Worm (Caenorhabditis elegans) whole organism, late embryonic: ENCODE measurements around the gene col-131.

Source experiments
- C38D4.7 ChIP-seq: fragments of 200-800 bp; sonication (Bioruptor generic); optimal IDR thresholded peaks from 2 replicates; lab custom pipeline; 2018; ENCODE audit warnings: mild to moderate bottlenecking, missing genetic modification characterization, moderate library complexity, missing compliant biosample characterization
- F13H6.1 ChIP-seq: sonication (generic microtip); optimal IDR thresholded peaks from 2 replicates; lab custom pipeline; 2016; ENCODE audit warnings: missing genetic modification characterization, missing compliant biosample characterization
- K09A11.1 ChIP-seq: sonication (generic microtip); optimal IDR thresholded peaks from 2 replicates; lab custom pipeline; 2017; ENCODE audit warnings: antibody characterized with exemption, mild to moderate bottlenecking, missing genetic modification characterization, missing compliant biosample characterization; ENCODE audit not compliant: insufficient read depth
- ahr-1 ChIP-seq: sonication (generic microtip); optimal IDR thresholded peaks from 2 replicates; lab custom pipeline; 2016; ENCODE audit warnings: missing genetic modification characterization, missing compliant biosample characterization
- ceh-18 ChIP-seq: sonication (generic microtip); optimal IDR thresholded peaks from 2 replicates; lab custom pipeline; 2016; ENCODE audit warnings: missing genetic modification characterization, missing compliant biosample characterization
- ceh-22 ChIP-seq: sonication (generic microtip); optimal IDR thresholded peaks from 2 replicates; lab custom pipeline; 2017; ENCODE audit warnings: missing biosample characterization, missing genetic modification characterization
- ceh-24 ChIP-seq: sonication (generic microtip); optimal IDR thresholded peaks from 2 replicates; lab custom pipeline; 2016; ENCODE audit warnings: mild to moderate bottlenecking, missing genetic modification characterization, missing compliant biosample characterization
- ceh-30 ChIP-seq: fragments of 150-350 bp; optimal IDR thresholded peaks from 2 replicates; lab custom pipeline; 2014; ENCODE audit warnings: missing biosample characterization, missing genetic modification characterization
- ceh-34 ChIP-seq: sonication (generic microtip); optimal IDR thresholded peaks from 2 replicates; lab custom pipeline; 2016; ENCODE audit warnings: mild to moderate bottlenecking, missing genetic modification characterization, missing compliant biosample characterization
- ceh-48 ChIP-seq: sonication (generic microtip); optimal IDR thresholded peaks from 2 replicates; lab custom pipeline; 2016; ENCODE audit warnings: missing genetic modification characterization, inconsistent platforms, missing compliant biosample characterization
- ceh-6 ChIP-seq: fragments of 200-800 bp; sonication (Bioruptor generic); optimal IDR thresholded peaks from 2 replicates; lab custom pipeline; 2018; ENCODE audit warnings: mild to moderate bottlenecking, missing genetic modification characterization, missing compliant biosample characterization
- elt-2 ChIP-seq: sonication (generic microtip); optimal IDR thresholded peaks from 2 replicates; lab custom pipeline; 2016; ENCODE audit warnings: missing genetic modification reagents, missing genetic modification characterization, missing compliant biosample characterization
- fax-1 ChIP-seq: sonication (generic microtip); optimal IDR thresholded peaks from 2 replicates; lab custom pipeline; 2016; ENCODE audit warnings: missing genotype, missing genetic modification characterization, missing compliant biosample characterization
- hlh-13 ChIP-seq: fragments of 200-800 bp; sonication (Bioruptor generic); optimal IDR thresholded peaks from 2 replicates; lab custom pipeline; 2018; ENCODE audit warnings: mild to moderate bottlenecking, missing genetic modification characterization, missing compliant biosample characterization
- hlh-15 ChIP-seq: sonication (generic microtip); optimal IDR thresholded peaks from 2 replicates; lab custom pipeline; 2016; ENCODE audit warnings: missing genetic modification characterization, missing compliant biosample characterization
- hlh-30 ChIP-seq: sonication (generic microtip); optimal IDR thresholded peaks from 2 replicates; lab custom pipeline; 2017; ENCODE audit warnings: antibody characterized with exemption, missing genetic modification characterization, missing compliant biosample characterization; ENCODE audit not compliant: insufficient read depth
- hlh-6 ChIP-seq: sonication (generic microtip); optimal IDR thresholded peaks from 2 replicates; lab custom pipeline; 2016; ENCODE audit warnings: missing genotype, missing genetic modification characterization, missing compliant biosample characterization
- lim-6 ChIP-seq: sonication (generic microtip); optimal IDR thresholded peaks from 2 replicates; lab custom pipeline; 2016; ENCODE audit warnings: missing genetic modification characterization, missing compliant biosample characterization
- madf-2 ChIP-seq: sonication (generic microtip); optimal IDR thresholded peaks from 2 replicates; lab custom pipeline; 2017; ENCODE audit warnings: missing genetic modification characterization, missing compliant biosample characterization
- nfya-1 ChIP-seq: sonication (generic microtip); optimal IDR thresholded peaks from 2 replicates; lab custom pipeline; 2017; ENCODE audit warnings: missing genetic modification characterization, mild to moderate bottlenecking, missing compliant biosample characterization, antibody characterized with exemption, moderate library complexity
- nhr-11 ChIP-seq: fragments of 150-350 bp; optimal IDR thresholded peaks from 2 replicates; lab custom pipeline; 2014; ENCODE audit warnings: missing biosample characterization, missing genetic modification characterization
- nhr-232 ChIP-seq: sonication (generic microtip); optimal IDR thresholded peaks from 2 replicates; lab custom pipeline; 2016; ENCODE audit warnings: missing genetic modification characterization, missing compliant biosample characterization
- pag-3 ChIP-seq: sonication (generic microtip); optimal IDR thresholded peaks from 2 replicates; lab custom pipeline; 2016; ENCODE audit warnings: missing compliant biosample characterization, missing genetic modification characterization, borderline replicate concordance
- pax-1 ChIP-seq: fragments of 150-350 bp; optimal IDR thresholded peaks from 2 replicates; lab custom pipeline; 2014; ENCODE audit warnings: missing biosample characterization, missing genetic modification characterization
- pha-4 ChIP-seq: fragments of 150-350 bp; optimal IDR thresholded peaks from 2 replicates; lab custom pipeline; 2018; ENCODE audit warnings: missing biosample characterization, missing genetic modification reagents, missing genetic modification characterization
- pqm-1 ChIP-seq: sonication (generic microtip); optimal IDR thresholded peaks from 2 replicates; lab custom pipeline; 2016; ENCODE audit warnings: missing genetic modification characterization, missing compliant biosample characterization
- pros-1 ChIP-seq: fragments of 150-350 bp; optimal IDR thresholded peaks from 2 replicates; lab custom pipeline; 2014; ENCODE audit warnings: missing biosample characterization, missing genetic modification reagents, missing genetic modification characterization
- ref-2 ChIP-seq: sonication (generic microtip); optimal IDR thresholded peaks from 2 replicates; lab custom pipeline; 2016; ENCODE audit warnings: missing genetic modification characterization, missing compliant biosample characterization
- sdc-2 ChIP-seq: sonication (generic microtip); optimal IDR thresholded peaks from 2 replicates; lab custom pipeline; 2016; ENCODE audit warnings: missing genotype, missing genetic modification characterization, missing compliant biosample characterization
- sox-2 ChIP-seq: fragments of 200-800 bp; sonication (Bioruptor generic); IDR thresholded peaks from 2 replicates; pipeline ENCODE4 v1.3.6; 2022; ENCODE audit warnings: missing genetic modification reagents, missing genetic modification characterization, missing compliant biosample characterization
- syd-9 ChIP-seq: sonication (generic microtip); optimal IDR thresholded peaks from 2 replicates; lab custom pipeline; 2016; ENCODE audit warnings: mild to moderate bottlenecking, missing genetic modification characterization, moderate library complexity, missing compliant biosample characterization
- tbx-2 ChIP-seq: sonication (generic microtip); optimal IDR thresholded peaks from 2 replicates; lab custom pipeline; 2016; ENCODE audit warnings: missing genetic modification characterization, missing compliant biosample characterization
- unc-55 ChIP-seq: sonication (generic microtip); optimal IDR thresholded peaks from 2 replicates; lab custom pipeline; 2017; ENCODE audit warnings: missing biosample characterization, missing genetic modification reagents, missing genetic modification characterization
- unc-86 ChIP-seq: sonication (generic microtip); optimal IDR thresholded peaks from 2 replicates; lab custom pipeline; 2016; ENCODE audit warnings: missing genetic modification characterization, missing compliant biosample characterization
- zip-5 ChIP-seq: sonication (generic microtip); optimal IDR thresholded peaks from 2 replicates; lab custom pipeline; 2016; ENCODE audit warnings: missing genetic modification characterization, missing compliant biosample characterization

The col-131 gene

DNA sequence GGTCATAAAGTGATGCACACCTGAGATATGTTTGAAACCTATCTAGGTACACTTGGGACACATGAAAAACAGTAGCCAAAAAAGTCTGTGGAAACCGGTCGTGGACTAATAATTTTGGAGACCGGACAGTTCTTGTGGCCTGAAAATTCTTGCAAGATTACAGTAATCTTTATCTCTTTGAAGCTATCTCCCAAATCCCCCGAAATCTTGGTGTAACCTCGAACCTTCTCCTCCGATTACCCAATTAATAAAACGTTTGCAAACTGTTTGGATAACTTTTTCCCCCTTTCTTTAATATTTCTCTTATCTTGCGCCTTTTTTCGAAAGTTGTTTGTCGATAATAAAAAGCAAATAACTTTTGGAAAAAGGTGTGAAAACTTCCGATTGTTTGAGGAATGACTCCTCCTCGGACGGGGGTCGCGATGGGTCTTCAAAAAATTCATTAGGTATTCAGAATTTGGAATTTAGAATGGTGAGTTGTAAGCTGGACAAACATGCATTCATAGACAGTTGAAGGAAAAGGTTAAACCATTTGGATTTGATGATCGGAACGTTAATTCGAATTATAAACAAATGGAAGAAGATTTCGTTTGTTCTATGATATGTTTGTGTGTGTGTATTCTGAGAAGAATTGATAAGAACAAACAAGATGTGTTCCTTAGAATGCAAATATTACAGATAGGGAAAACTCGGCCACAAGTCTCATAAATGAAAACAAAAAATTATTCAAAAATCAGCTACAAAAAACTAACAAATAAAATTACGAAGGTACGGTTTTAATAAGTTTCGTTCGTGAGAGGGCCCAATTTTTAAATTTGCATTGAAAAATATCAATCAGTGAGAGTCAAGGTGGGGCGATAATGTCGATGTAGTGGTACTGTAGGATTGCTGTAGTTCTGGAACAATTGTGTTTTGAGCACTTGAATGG lies 16.0 kb upstream of the col-131 start:
- TF ChIP-seq pros-1 (tag; lab: Kevin White, UChicago) (no peak), fax-1 (tag; lab: Kevin White, UChicago) (no peak), syd-9 (tag; lab: Kevin White, UChicago) (no peak)

DNA sequence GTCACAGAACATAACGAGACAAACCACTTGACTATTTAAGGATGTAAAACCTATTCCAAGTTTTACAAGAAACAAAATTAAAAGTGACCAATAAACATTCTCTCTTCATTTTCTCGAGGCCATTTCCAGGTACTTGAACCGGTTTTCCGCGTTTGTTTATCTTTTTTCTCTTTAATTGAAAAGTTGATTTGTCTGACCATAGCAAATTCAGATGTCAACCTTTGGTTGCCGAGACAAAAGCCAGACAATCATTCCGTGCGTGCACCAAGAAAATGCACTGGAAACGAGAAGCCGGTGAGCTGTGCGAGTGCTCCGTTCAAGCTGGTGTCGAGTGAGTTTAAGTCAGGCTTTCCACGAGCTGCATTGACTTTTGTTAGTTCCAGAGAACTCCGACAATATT lies 15.0 kb upstream of the col-131 start:
- no peak for TF ChIP-seq tbx-2 (tag; lab: Kevin White, UChicago)
- TF ChIP-seq hlh-30 (tag; lab: Kevin White, UChicago), result no peak
- no peak for TF ChIP-seq hlh-13
- TF ChIP-seq lim-6 (tag; lab: Kevin White, UChicago), result no peak
- no peak for TF ChIP-seq pag-3
- TF ChIP-seq sdc-2, result no peak
- TF ChIP-seq K09A11.1, result no peak
- no peak for TF ChIP-seq zip-5 (tag; lab: Kevin White, UChicago)
- TF ChIP-seq nfya-1 (tag; lab: Kevin White, UChicago), result no peak
- no peak for TF ChIP-seq C38D4.7 (GFP tag; lab: Kevin White, UChicago)
- TF ChIP-seq nhr-232 (tag; lab: Kevin White, UChicago), result no peak
- TF ChIP-seq ceh-48, result no peak
- TF ChIP-seq unc-55 (GFP tag; lab: Kevin White, UChicago), result no peak
- no peak for TF ChIP-seq ceh-18 (tag; lab: Kevin White, UChicago)
- no peak for TF ChIP-seq pax-1 (tag; lab: Kevin White, UChicago)
- TF ChIP-seq ceh-30 (tag; lab: Kevin White, UChicago), result no peak
- no peak for TF ChIP-seq hlh-15 (tag; lab: Kevin White, UChicago)

DNA sequence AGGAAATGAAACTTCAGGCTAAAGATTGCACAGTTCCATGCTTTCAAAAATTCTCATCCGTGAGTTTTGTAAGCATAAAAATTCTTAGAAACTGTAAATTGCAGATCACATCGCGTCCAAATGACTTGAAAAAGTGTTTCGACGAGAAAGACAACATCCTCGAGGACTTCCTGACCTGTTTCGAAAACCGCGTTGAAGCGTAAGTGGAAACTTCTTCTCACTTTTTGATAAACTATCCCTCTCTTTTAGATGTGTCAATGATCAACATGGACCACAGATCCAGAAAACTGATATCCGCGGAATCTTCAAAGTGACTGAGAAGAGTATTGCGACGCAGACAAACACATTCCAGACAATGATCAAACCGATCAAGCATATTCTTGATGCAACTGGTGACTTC lies 13.8 kb upstream of the col-131 start:
- TF ChIP-seq K09A11.1, result no peak
- no peak for TF ChIP-seq ceh-6 (GFP tag; lab: Kevin White, UChicago)
- TF ChIP-seq madf-2 (tag; lab: Kevin White, UChicago), result no peak
- no peak for TF ChIP-seq fax-1 (tag; lab: Kevin White, UChicago)

DNA sequence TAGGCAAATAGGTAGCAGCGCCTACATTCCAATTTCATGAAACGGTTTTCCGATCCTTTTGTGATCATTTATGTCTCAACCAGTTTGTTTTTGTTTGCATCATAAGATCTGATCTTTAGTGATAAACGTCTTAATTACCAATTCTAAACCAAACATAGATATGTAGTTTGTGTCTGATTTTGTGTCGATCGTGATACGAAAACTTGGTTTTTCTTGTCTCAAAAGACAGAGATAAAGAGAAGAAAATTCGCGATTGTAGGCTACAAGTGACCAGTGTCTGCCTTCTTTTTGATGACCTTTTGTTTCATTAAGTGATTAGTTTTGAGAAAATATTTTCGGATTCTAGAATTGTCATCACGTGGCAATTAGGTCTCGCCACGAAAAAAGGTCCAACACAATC lies 13.1 kb upstream of the col-131 start:
- no peak for TF ChIP-seq lim-6 (tag; lab: Kevin White, UChicago)
- TF ChIP-seq, all 69 proteins: peak for 0

DNA sequence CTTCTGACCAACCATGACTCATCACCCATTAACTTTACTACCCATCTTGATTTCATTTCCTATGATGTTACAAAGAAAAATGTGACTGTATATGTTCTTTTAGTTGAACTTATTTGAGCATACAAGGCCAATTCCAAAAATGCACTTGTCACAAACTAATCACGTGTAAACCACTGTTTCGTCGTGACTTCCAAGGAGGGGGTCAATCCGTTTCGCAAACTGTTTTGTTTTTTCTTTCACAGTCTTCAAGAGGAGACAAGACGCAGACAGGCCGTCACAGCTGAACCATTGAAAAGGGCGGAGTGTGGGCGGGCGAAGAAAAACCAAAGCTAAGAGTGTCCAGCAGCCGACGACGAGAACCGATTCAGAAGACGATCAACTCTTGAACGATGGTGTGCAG lies 12.0 kb upstream of the col-131 start, which contains the start of gene C39E9.8:
Gene C39E9.8, plus strand, starts transcription at position 328 of the 400 bp plus-strand sequence.
- TF ChIP-seq pag-3, result no peak
- no peak for TF ChIP-seq C38D4.7 (GFP tag; lab: Kevin White, UChicago)
- no peak for TF ChIP-seq F13H6.1 (tag; lab: Kevin White, UChicago)
- no peak for TF ChIP-seq nhr-11 (tag; lab: Kevin White, UChicago)
- no peak for TF ChIP-seq ceh-22

DNA sequence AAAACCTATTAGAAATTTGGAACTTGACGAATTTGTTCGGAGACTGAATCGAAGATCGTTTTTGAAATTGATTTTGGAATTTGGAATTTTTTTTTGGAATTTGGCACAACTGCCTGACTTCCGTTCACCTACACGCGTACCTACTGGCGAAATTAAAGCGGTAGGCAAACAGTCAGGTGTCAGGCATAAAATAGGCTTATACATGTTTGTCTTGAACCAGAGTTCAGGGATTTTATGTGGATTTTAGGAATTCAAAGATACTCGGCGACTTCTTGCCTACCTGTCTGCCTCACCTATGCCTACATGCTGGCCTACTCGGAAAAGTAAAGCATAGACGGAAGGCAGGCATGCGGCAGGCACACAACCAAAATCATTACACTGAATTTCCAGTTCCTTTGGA lies 11.2 kb upstream of the col-131 start:
- no peak for TF ChIP-seq unc-55 (GFP tag; lab: Kevin White, UChicago)
- no peak for TF ChIP-seq ceh-34 (tag; lab: Kevin White, UChicago)
- no peak for TF ChIP-seq ceh-22
- no peak for TF ChIP-seq hlh-6 (tag; lab: Kevin White, UChicago)
- TF ChIP-seq hlh-15 (tag; lab: Kevin White, UChicago), result no peak
- no peak for TF ChIP-seq tbx-2 (tag; lab: Kevin White, UChicago)
- TF ChIP-seq sox-2 (GFP tag; lab: Robert Waterston, UW), result no peak
- TF ChIP-seq madf-2 (tag; lab: Kevin White, UChicago), result no peak
- no peak for TF ChIP-seq pha-4
- no peak for TF ChIP-seq K09A11.1
- TF ChIP-seq pqm-1 (tag; lab: Kevin White, UChicago), result no peak
- TF ChIP-seq ref-2, result no peak
- TF ChIP-seq elt-2 (tag; lab: Kevin White, UChicago), result no peak
- no peak for TF ChIP-seq syd-9 (tag; lab: Kevin White, UChicago)
- TF ChIP-seq ceh-24 (tag; lab: Kevin White, UChicago), result no peak
- no peak for TF ChIP-seq unc-86 (tag; lab: Kevin White, UChicago)
- TF ChIP-seq ahr-1 (tag; lab: Kevin White, UChicago), result no peak
